Fruit fly (Drosophila melanogaster) whole organism, embryonic: ENCODE results near the gene Gr5a.

ENCODE experiments used
- Abd-B ChIP-seq: fragments of 200-800 bp; sonication (Bioruptor generic); optimal IDR thresholded peaks from 2 replicates; lab custom pipeline; 2018; ENCODE audit warnings: missing biosample characterization, mild to moderate bottlenecking, missing genetic modification characterization, moderate library complexity
- Adf1 ChIP-seq: fragments of 200-800 bp; sonication (Bioruptor generic); IDR thresholded peaks from 2 replicates; pipeline ENCODE4 v1.3.6; 2022; ENCODE audit warnings: missing biosample characterization, missing genetic modification characterization
- Atf6 ChIP-seq: fragments of 200-800 bp; sonication (Bioruptor generic); IDR thresholded peaks from 2 replicates; pipeline ENCODE4 v1.3.6; 2022; ENCODE audit warnings: missing biosample characterization, missing genetic modification characterization
- B-H1 ChIP-seq: fragments of 200-800 bp; sonication (Bioruptor generic); IDR thresholded peaks from 3 replicates; pipeline ENCODE4 v1.3.6; 2022; ENCODE audit warnings: missing biosample characterization, missing genetic modification characterization
- Bteb2 ChIP-seq: fragments of 200-800 bp; sonication (Bioruptor generic); optimal IDR thresholded peaks from 2 replicates; lab custom pipeline; 2016; ENCODE audit warnings: missing biosample characterization, missing genetic modification characterization
- CG1024 ChIP-seq: fragments of 200-800 bp; sonication (Bioruptor generic); IDR thresholded peaks from 2 replicates; pipeline ENCODE4 v1.3.6; 2022; ENCODE audit warnings: missing biosample characterization, missing genetic modification characterization
- CG11247 ChIP-seq: fragments of 200-800 bp; sonication (Bioruptor generic); IDR thresholded peaks from 2 replicates; pipeline ENCODE4 v1.3.6; 2022; ENCODE audit warnings: missing biosample characterization, missing genetic modification characterization
- CG11560 ChIP-seq: fragments of 200-800 bp; sonication (Bioruptor generic); IDR thresholded peaks from 3 replicates; pipeline ENCODE4 v1.3.6; 2022; ENCODE audit warnings: missing biosample characterization, missing genetic modification characterization
- CG11723 ChIP-seq: fragments of 200-800 bp; sonication (Bioruptor generic); optimal IDR thresholded peaks from 2 replicates; lab custom pipeline; 2017; ENCODE audit warnings: missing biosample characterization, mild to moderate bottlenecking, missing genetic modification characterization
- CG12236 ChIP-seq: fragments of 200-800 bp; sonication (Bioruptor generic); optimal IDR thresholded peaks from 2 replicates; lab custom pipeline; 2016; ENCODE audit warnings: missing biosample characterization, missing genetic modification characterization
- CG12769 ChIP-seq: fragments of 200-800 bp; sonication (Bioruptor generic); optimal IDR thresholded peaks from 2 replicates; lab custom pipeline; 2019; ENCODE audit warnings: missing biosample characterization, mild to moderate bottlenecking, missing genetic modification characterization, moderate library complexity
- CG15696 ChIP-seq: fragments of 200-800 bp; sonication (Bioruptor generic); optimal IDR thresholded peaks from 2 replicates; lab custom pipeline; 2019; ENCODE audit warnings: missing biosample characterization, mild to moderate bottlenecking, missing genetic modification characterization, moderate library complexity
- CG1603 ChIP-seq: fragments of 200-800 bp; sonication (Bioruptor generic); optimal IDR thresholded peaks from 2 replicates; lab custom pipeline; 2019; ENCODE audit warnings: missing biosample characterization, mild to moderate bottlenecking, missing genetic modification characterization, moderate library complexity
- CG16815 ChIP-seq: fragments of 200-800 bp; sonication (Bioruptor generic); optimal IDR thresholded peaks from 3 replicates; lab custom pipeline; 2017; ENCODE audit warnings: missing biosample characterization, mild to moderate bottlenecking, missing genetic modification characterization
- CG1792 ChIP-seq: fragments of 200-800 bp; sonication (Bioruptor generic); optimal IDR thresholded peaks from 2 replicates; lab custom pipeline; 2016; ENCODE audit warnings: missing biosample characterization, missing genetic modification characterization
- CG2712 ChIP-seq: fragments of 200-800 bp; optimal IDR thresholded peaks from 3 replicates; lab custom pipeline; 2019; ENCODE audit warnings: missing biosample characterization, mild to moderate bottlenecking, missing genetic modification characterization, moderate library complexity
- CG3847 ChIP-seq: fragments of 200-800 bp; sonication (Bioruptor generic); IDR thresholded peaks from 2 replicates; pipeline ENCODE4 v1.3.6; 2022; ENCODE audit warnings: missing biosample characterization, missing genetic modification characterization
- CG4424 ChIP-seq: fragments of 200-800 bp; sonication (Bioruptor generic); optimal IDR thresholded peaks from 3 replicates; lab custom pipeline; 2016; ENCODE audit warnings: missing biosample characterization, missing genetic modification characterization
- CG4617 ChIP-seq: fragments of 200-800 bp; sonication (Bioruptor generic); optimal IDR thresholded peaks from 3 replicates; lab custom pipeline; 2016; ENCODE audit warnings: missing biosample characterization, missing genetic modification characterization, borderline replicate concordance
- CG4820 ChIP-seq: fragments of 200-800 bp; sonication (Bioruptor generic); optimal IDR thresholded peaks from 3 replicates; lab custom pipeline; 2016; ENCODE audit warnings: missing biosample characterization, missing genetic modification characterization
- CG6791 ChIP-seq: fragments of 200-800 bp; sonication (Bioruptor generic); IDR thresholded peaks from 3 replicates; pipeline ENCODE4 v1.3.6; 2022; ENCODE audit warnings: missing biosample characterization, missing genetic modification characterization; ENCODE audit not compliant: partially characterized antibody
- CG6854 ChIP-seq: fragments of 200-800 bp; sonication (Bioruptor generic); optimal IDR thresholded peaks from 3 replicates; lab custom pipeline; 2017; ENCODE audit warnings: missing biosample characterization, mild to moderate bottlenecking, missing genetic modification characterization
- CG7839 ChIP-seq: fragments of 200-800 bp; sonication (Bioruptor generic); optimal IDR thresholded peaks from 3 replicates; lab custom pipeline; 2018; ENCODE audit warnings: missing biosample characterization, mild to moderate bottlenecking, missing genetic modification characterization, moderate library complexity
- CG8924 ChIP-seq: fragments of 200-800 bp; optimal IDR thresholded peaks from 3 replicates; lab custom pipeline; 2019; ENCODE audit warnings: missing biosample characterization, mild to moderate bottlenecking, missing genetic modification characterization, moderate library complexity
- CTCF ChIP-seq: fragments of 200-800 bp; sonication (Bioruptor generic); optimal IDR thresholded peaks from 2 replicates; lab custom pipeline; 2017; ENCODE audit warnings: missing biosample characterization, mild to moderate bottlenecking, missing genetic modification characterization, moderate library complexity
- Dbx ChIP-seq: fragments of 200-800 bp; sonication (Bioruptor generic); IDR thresholded peaks from 3 replicates; pipeline ENCODE4 v1.3.6; 2022; ENCODE audit warnings: missing biosample characterization, missing genetic modification characterization
- Deaf1 ChIP-seq: fragments of 200-800 bp; optimal IDR thresholded peaks from 3 replicates; lab custom pipeline; 2019; ENCODE audit warnings: missing biosample characterization, mild to moderate bottlenecking, missing genetic modification characterization, moderate library complexity
- Dfd ChIP-seq, 2 experiments: fragments of >200 bp; optimal IDR thresholded peaks; 2 replicates each; lab custom pipeline; 2017; ENCODE audit warnings: missing biosample characterization in 2 of 2, missing genetic modification characterization in 2 of 2
- Med ChIP-seq: fragments of 200-800 bp; sonication (Bioruptor generic); peaks from one replicate; lab custom pipeline; 2016; ENCODE audit warnings: missing biosample characterization, missing genetic modification characterization, mild to moderate bottlenecking, inconsistent platforms, moderate library complexity
- Mes4 ChIP-seq: fragments of 200-800 bp; sonication (Bioruptor generic); optimal IDR thresholded peaks from 2 replicates; lab custom pipeline; 2016; ENCODE audit warnings: missing biosample characterization, missing genetic modification characterization
- Ptx1 ChIP-seq: fragments of 200-800 bp; sonication (Bioruptor generic); IDR thresholded peaks from 2 replicates; pipeline ENCODE4 v1.3.6; 2022; ENCODE audit warnings: missing biosample characterization, missing genetic modification characterization
- Rx ChIP-seq: fragments of 200-800 bp; sonication (Bioruptor generic); IDR thresholded peaks from 2 replicates; pipeline ENCODE4 v1.3.6; 2022; ENCODE audit warnings: missing biosample characterization, missing genetic modification characterization
- Sox102F ChIP-seq: fragments of 200-800 bp; sonication (Bioruptor generic); optimal IDR thresholded peaks from 2 replicates; lab custom pipeline; 2018; ENCODE audit warnings: missing biosample characterization, mild to moderate bottlenecking, missing genetic modification characterization, moderate library complexity
- Sry-β ChIP-seq: fragments of 200-800 bp; sonication (Bioruptor generic); optimal IDR thresholded peaks from 2 replicates; lab custom pipeline; 2018; ENCODE audit warnings: missing biosample characterization, mild to moderate bottlenecking, missing genetic modification characterization, moderate library complexity
- TFAM ChIP-seq: fragments of 200-800 bp; sonication (Bioruptor generic); optimal IDR thresholded peaks from 2 replicates; lab custom pipeline; 2017; ENCODE audit warnings: missing biosample characterization, missing genetic modification characterization, inconsistent platforms
- Xbp1 ChIP-seq: fragments of 200-800 bp; sonication (Bioruptor generic); optimal IDR thresholded peaks from 3 replicates; lab custom pipeline; 2016; ENCODE audit warnings: missing biosample characterization, mild to moderate bottlenecking, missing genetic modification characterization
- ara ChIP-seq: fragments of 200-800 bp; sonication (Bioruptor generic); IDR thresholded peaks from 2 replicates; pipeline ENCODE4 v1.3.6; 2022; ENCODE audit warnings: missing biosample characterization, missing genetic modification characterization
- cg ChIP-seq: fragments of 200-800 bp; sonication (Bioruptor generic); optimal IDR thresholded peaks from 3 replicates; lab custom pipeline; 2019; ENCODE audit warnings: missing biosample characterization, mild to moderate bottlenecking, missing genetic modification characterization, moderate library complexity
- chm ChIP-seq: fragments of 200-800 bp; sonication (Bioruptor generic); IDR thresholded peaks from 2 replicates; pipeline ENCODE4 v1.3.6; 2022; ENCODE audit warnings: missing biosample characterization, missing genetic modification characterization
- ci ChIP-seq: fragments of 200-800 bp; sonication (Bioruptor generic); IDR thresholded peaks from 3 replicates; pipeline ENCODE4 v1.3.6; 2022; ENCODE audit warnings: missing biosample characterization, missing genetic modification characterization
- eve ChIP-seq, 2 experiments: fragments of >200 bp; optimal IDR thresholded peaks; 2 replicates each; lab custom pipeline; 2017; ENCODE audit warnings: missing biosample characterization in 2 of 2, missing genetic modification characterization in 2 of 2
- exex ChIP-seq: fragments of 200-800 bp; sonication (Bioruptor generic); optimal IDR thresholded peaks from 4 replicates; lab custom pipeline; 2018; ENCODE audit warnings: missing biosample characterization, mild to moderate bottlenecking, missing genetic modification characterization, moderate library complexity
- lbe ChIP-seq: fragments of 200-800 bp; sonication (Bioruptor generic); optimal IDR thresholded peaks from 2 replicates; lab custom pipeline; 2016; ENCODE audit warnings: missing biosample characterization, mild to moderate bottlenecking, missing genetic modification characterization
- lola ChIP-seq, 3 experiments: fragments of >200 bp in 2 of 3; fragments of 200-800 bp in 1 of 3; sonication (Bioruptor generic) in 1 of 3; optimal IDR thresholded peaks; 2 replicates each; lab custom pipeline; 2017 to 2019; ENCODE audit warnings: missing biosample characterization in 3 of 3, missing genetic modification characterization in 3 of 3, mild to moderate bottlenecking in 1 of 3, moderate library complexity in 1 of 3
- nerfin-1 ChIP-seq: fragments of 200-800 bp; sonication (Bioruptor generic); optimal IDR thresholded peaks from 3 replicates; lab custom pipeline; 2019; ENCODE audit warnings: missing biosample characterization, mild to moderate bottlenecking, missing genetic modification characterization, moderate library complexity
- pan ChIP-seq, 4 experiments: fragments of >200 bp in 3 of 4; fragments of 200-800 bp in 1 of 4; sonication (Bioruptor generic) in 1 of 4; optimal IDR thresholded peaks in 3 of 4; IDR thresholded peaks in 1 of 4; 2 replicates each; pipeline versions ENCODE4 v1.3.6 to Lab custom; 2017 to 2022; ENCODE audit warnings: missing biosample characterization in 2 of 4, missing genetic modification characterization in 2 of 4, mixed read lengths in 1 of 4
- pzg ChIP-seq: fragments of 200-800 bp; sonication (Bioruptor generic); optimal IDR thresholded peaks from 3 replicates; lab custom pipeline; 2018; ENCODE audit warnings: missing biosample characterization, mild to moderate bottlenecking, missing genetic modification characterization, moderate library complexity
- sob ChIP-seq: fragments of 200-800 bp; sonication (Bioruptor generic); IDR thresholded peaks from 2 replicates; pipeline ENCODE4 v1.3.6; 2022; ENCODE audit warnings: missing biosample characterization, missing genetic modification characterization
- twi ChIP-seq: fragments of 200-800 bp; optimal IDR thresholded peaks from 2 replicates; lab custom pipeline; 2019; ENCODE audit warnings: missing biosample characterization, mild to moderate bottlenecking, missing genetic modification characterization, moderate library complexity
- zf30C ChIP-seq: fragments of 200-800 bp; sonication (Bioruptor generic); optimal IDR thresholded peaks from 3 replicates; lab custom pipeline; 2018; ENCODE audit warnings: missing biosample characterization, mild to moderate bottlenecking, missing genetic modification characterization

Gene Gr5a

dm6 chrX:5698087-5698727 lies 17.8 kb downstream of the Gr5a start, which contains the start of gene AdamTS-B (continued):
- TF ChIP-seq B-H1 (no peak), pan (optimal IDR thresholded peaks at IDR 0.05; lab: Kevin White, UChicago) (no peak), pan (GFP tag; optimal IDR thresholded peaks at IDR 0.05 in 1 of 2, IDR thresholded peaks at IDR 0.05 in 1 of 2) (peak in 1 of 2 experiments; percentile 41), CG8924 (no peak), Mes4 (GFP tag; lab: Kevin White, UChicago) (no peak), Bteb2 (no peak), CG11723 (GFP tag; lab: Kevin White, UChicago) (peak; percentile 4), CG4820 (GFP tag; lab: Kevin White, UChicago) (no peak), ara (GFP tag; lab: Robert Waterston, UW) (peak; percentile 5; the same call in 1 of the 2 replicates), exex (tag; lab: Kevin White, UChicago) (no peak), CG2712 (peak; percentile 42), Adf1 (GFP tag; lab: Robert Waterston, UW) (no peak), eve (GFP tag; optimal IDR thresholded peaks at IDR 0.05; lab: Kevin White, UChicago) (peak in 1 of 2 experiments; percentile 69), CG15696 (peak; percentile 40), Deaf1 (tag; lab: Kevin White, UChicago) (no peak), CG6854 (GFP tag; lab: Kevin White, UChicago) (no peak), Sry-β (peak; percentile 88), Dfd (GFP tag; optimal IDR thresholded peaks at IDR 0.05; lab: Kevin White, UChicago) (no peak), zf30C (GFP tag; lab: Kevin White, UChicago) (no peak), Atf6 (GFP tag; lab: Robert Waterston, UW) (peak; percentile 56; the same call in 1 of the 2 replicates), chm (GFP tag; lab: Robert Waterston, UW) (no peak), sob (GFP tag; lab: Robert Waterston, UW) (peak; percentile 35; the same call in 1 of the 2 replicates), CG1603 (tag; lab: Kevin White, UChicago) (no peak), CG16815 (GFP tag; lab: Kevin White, UChicago) (peak; percentile 19), lbe (GFP tag; lab: Kevin White, UChicago) (peak; percentile 7), Dbx (no peak), nerfin-1 (tag; lab: Kevin White, UChicago) (peak; percentile 24), CG1024 (GFP tag; lab: Robert Waterston, UW) (no peak), Abd-B (GFP tag; lab: Kevin White, UChicago) (no peak), pzg (no peak), Ptx1 (peak; percentile 56), CG1792 (GFP tag; lab: Kevin White, UChicago) (no peak), CG4424 (GFP tag; lab: Kevin White, UChicago) (peak; percentile 48), CTCF (GFP tag; lab: Kevin White, UChicago) (no peak), Med (GFP tag; lab: Kevin White, UChicago) (peak; percentile 18), CG3847 (GFP tag; lab: Robert Waterston, UW) (peak; percentile 35; the same call in 1 of the 2 replicates), TFAM (GFP tag; lab: Kevin White, UChicago) (no peak), lola (GFP tag; optimal IDR thresholded peaks at IDR 0.05; lab: Kevin White, UChicago) (peak in 1 of 3 experiments; percentile 62), CG11247 (GFP tag; lab: Robert Waterston, UW) (no peak), CG11560 (tag; lab: Robert Waterston, UW) (no peak), CG7839 (tag; lab: Kevin White, UChicago) (peak; percentile 53), Rx (GFP tag; lab: Robert Waterston, UW) (no peak), CG6791 (GFP tag; lab: Robert Waterston, UW) (no peak), CG12236 (GFP tag; lab: Kevin White, UChicago) (no peak), twi (tag; lab: Kevin White, UChicago) (no peak), CG12769 (tag; lab: Kevin White, UChicago) (no peak), Xbp1 (GFP tag; lab: Kevin White, UChicago) (peak; percentile 41), Sox102F (GFP tag; lab: Kevin White, UChicago) (peak; percentile 38), cg (no peak), CG4617 (no peak), ci (GFP tag; lab: Robert Waterston, UW) (no peak)
